Fruit fly (Drosophila melanogaster): ENCODE measurements around the gene NdufV3.

NdufV3 gene

dm6 chrX:11355708-11356174 lies 5.9 kb downstream of the NdufV3 start, which contains the start of gene dsh:
dsh (plus strand) TSS chrX:11355881.
- TF ChIP-seq CG8159 (tag; optimal IDR thresholded peaks at IDR 0.05) (no peak), CG32121 (GFP tag; IDR thresholded peaks at IDR 0.05) (no peak), CG13204 (GFP tag; optimal IDR thresholded peaks at IDR 0.05) (peak; percentile 65), rn (GFP tag; IDR thresholded peaks at IDR 0.05) (no peak), Pif1B (GFP tag; optimal IDR thresholded peaks at IDR 0.05) (no peak), CG15710 (tag; optimal IDR thresholded peaks at IDR 0.05) (peak; percentile 14)

- TF ChIP-seq CG17806 (tag; optimal IDR thresholded peaks at IDR 0.05) (no peak), Snoo (tag; optimal IDR thresholded peaks at IDR 0.05) (no peak), fd96Ca (GFP tag; IDR thresholded peaks at IDR 0.05) (no peak), D1 (tag; optimal IDR thresholded peaks at IDR 0.05) (no peak), CG32121 (GFP tag; IDR thresholded peaks at IDR 0.05) (no peak), rn (GFP tag; IDR thresholded peaks at IDR 0.05) (no peak), CG8301 (tag; optimal IDR thresholded peaks at IDR 0.05) (no peak)
These were observed 6.8 kb downstream of the NdufV3 start for dm6 chrX:11356648-11357047.

dm6 chrX:11359081-11359481 lies 9.3 kb downstream of the NdufV3 start, which contains the start of gene Pa1:
Pa1 (plus strand) TSS chrX:11359236.
- TF ChIP-seq Pif1B (GFP tag; optimal IDR thresholded peaks at IDR 0.05), result no peak
- no peak for TF ChIP-seq D1 (tag; optimal IDR thresholded peaks at IDR 0.05)
- peak; percentile 35 for TF ChIP-seq EcR (GFP tag; optimal IDR thresholded peaks at IDR 0.05)
- peak; percentile 11; the same call in 1 of the 2 replicates for TF ChIP-seq Ets98B (GFP tag; IDR thresholded peaks at IDR 0.05)
- no peak for TF ChIP-seq rn (GFP tag; IDR thresholded peaks at IDR 0.05)
- no peak for TF ChIP-seq CG8159 (tag; optimal IDR thresholded peaks at IDR 0.05)

DNA sequence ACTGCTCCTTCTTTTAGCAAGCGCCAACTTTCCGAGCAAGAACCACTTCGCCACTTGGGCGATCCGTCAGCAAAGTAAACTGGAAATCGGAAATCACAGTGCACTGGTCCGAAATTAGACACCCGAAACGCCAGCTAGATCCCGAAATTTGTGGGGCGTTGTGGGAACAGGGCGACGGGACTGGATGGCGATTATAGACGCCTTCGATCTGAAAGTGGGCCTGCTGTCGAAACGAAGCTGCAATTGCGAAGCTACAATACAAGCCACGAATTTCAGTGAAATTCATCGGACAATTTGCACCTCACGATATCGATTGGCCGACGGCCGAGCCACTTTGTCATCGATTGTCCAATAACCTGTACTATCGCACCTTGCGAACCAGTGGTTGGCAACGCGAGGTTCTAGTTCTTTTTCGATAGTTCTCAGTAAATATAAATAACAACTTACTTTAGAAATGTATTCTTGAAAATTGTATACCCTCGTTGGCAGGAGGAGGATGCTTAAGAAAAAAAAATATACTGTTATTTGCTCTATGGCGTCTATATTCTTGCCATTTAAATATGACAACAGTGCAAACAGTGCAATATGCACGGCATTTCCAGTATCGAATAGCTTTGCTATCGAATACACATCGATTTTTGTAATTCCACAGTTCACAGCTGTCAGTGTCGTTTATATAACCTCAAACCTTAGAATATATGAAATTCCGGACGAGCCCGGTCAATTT lies 18.1 kb downstream of the NdufV3 start, which contains the start of the genes hop and Tim8:
hop (minus strand) TSS at position 316 of the 727 bp plus-strand sequence.
Tim8 (plus strand) TSS at position 663 of the 727 bp plus-strand sequence.
- TF ChIP-seq Snoo (tag; optimal IDR thresholded peaks at IDR 0.05), result no peak
- TF ChIP-seq D1 (tag; optimal IDR thresholded peaks at IDR 0.05), result no peak
- no peak for TF ChIP-seq CG8301 (tag; optimal IDR thresholded peaks at IDR 0.05)
- TF ChIP-seq CG4496 (GFP tag; IDR thresholded peaks at IDR 0.05), result no peak
- TF ChIP-seq CG12605 (GFP tag; IDR thresholded peaks at IDR 0.05), result no peak

- TF ChIP-seq CG13204 (GFP tag; optimal IDR thresholded peaks at IDR 0.05) (no peak), CG17806 (tag; optimal IDR thresholded peaks at IDR 0.05) (no peak), CG15710 (tag; optimal IDR thresholded peaks at IDR 0.05) (no peak), CG8159 (tag; optimal IDR thresholded peaks at IDR 0.05) (no peak), CG32121 (GFP tag; IDR thresholded peaks at IDR 0.05) (no peak)
These were observed 19.6 kb downstream of the NdufV3 start, which contains the start of gene dlg1 for dm6 chrX:11369374-11369773. dlg1 (plus strand) TSS chrX:11369665.

dm6 chrX:11370792-11371191 lies 21.0 kb downstream of the NdufV3 start:
- TF ChIP-seq CG32121 (GFP tag; IDR thresholded peaks at IDR 0.05) (peak; percentile 46; the same call in 1 of the 2 replicates), CG8301 (tag; optimal IDR thresholded peaks at IDR 0.05) (no peak), CG34367 (tag; optimal IDR thresholded peaks at IDR 0.05) (no peak), CG13204 (GFP tag; optimal IDR thresholded peaks at IDR 0.05) (no peak), CG10348 (GFP tag; IDR thresholded peaks at IDR 0.05) (no peak), gl (tag; optimal IDR thresholded peaks at IDR 0.05) (no peak), Snoo (tag; optimal IDR thresholded peaks at IDR 0.05) (peak; percentile 33), Ets98B (GFP tag; IDR thresholded peaks at IDR 0.05) (peak; percentile 59), CG4496 (GFP tag; IDR thresholded peaks at IDR 0.05) (peak; percentile 78), CG12605 (GFP tag; IDR thresholded peaks at IDR 0.05) (peak; percentile 53; the same call in 1 of the 2 replicates), Pif1B (GFP tag; optimal IDR thresholded peaks at IDR 0.05) (no peak), Pif1A (GFP tag; optimal IDR thresholded peaks at IDR 0.05) (no peak), CG17806 (tag; optimal IDR thresholded peaks at IDR 0.05) (no peak), rn (GFP tag; IDR thresholded peaks at IDR 0.05) (no peak), CG15710 (tag; optimal IDR thresholded peaks at IDR 0.05) (peak; percentile 26), EcR (GFP tag; optimal IDR thresholded peaks at IDR 0.05) (no peak), CG9948 (tag; optimal IDR thresholded peaks at IDR 0.05) (no peak), CG8159 (tag; optimal IDR thresholded peaks at IDR 0.05) (peak; percentile 0), D1 (tag; optimal IDR thresholded peaks at IDR 0.05) (no peak), fd96Ca (GFP tag; IDR thresholded peaks at IDR 0.05) (peak; percentile 51; the same call in 1 of the 3 replicates), CG14655 (GFP tag; optimal IDR thresholded peaks at IDR 0.05) (no peak)

dm6 chrX:11371613-11372012 lies 21.8 kb downstream of the NdufV3 start:
- TF ChIP-seq CG9948 (tag; optimal IDR thresholded peaks at IDR 0.05) (no peak), fd96Ca (GFP tag; IDR thresholded peaks at IDR 0.05) (no peak), Pif1A (GFP tag; optimal IDR thresholded peaks at IDR 0.05) (no peak), rn (GFP tag; IDR thresholded peaks at IDR 0.05) (no peak)
